Worm (Caenorhabditis elegans) whole organism, L4/young adult: ENCODE results near the gene pfk-1.1.

ENCODE experiments used
- W03F9.2 ChIP-seq: fragments of 150-350 bp; optimal IDR thresholded peaks from 2 replicates; lab custom pipeline; 2014; ENCODE audit warnings: missing biosample characterization, missing genetic modification characterization
- dao-5 ChIP-seq: sonication (generic microtip); optimal IDR thresholded peaks from 2 replicates; lab custom pipeline; 2016; ENCODE audit warnings: missing genotype, missing genetic modification characterization, moderate library complexity, missing compliant biosample characterization
- him-1 ChIP-seq: sonication (generic microtip); optimal IDR thresholded peaks from 2 replicates; lab custom pipeline; 2016; ENCODE audit warnings: missing genotype, missing genetic modification reagents, missing genetic modification characterization, missing compliant biosample characterization

DNA sequence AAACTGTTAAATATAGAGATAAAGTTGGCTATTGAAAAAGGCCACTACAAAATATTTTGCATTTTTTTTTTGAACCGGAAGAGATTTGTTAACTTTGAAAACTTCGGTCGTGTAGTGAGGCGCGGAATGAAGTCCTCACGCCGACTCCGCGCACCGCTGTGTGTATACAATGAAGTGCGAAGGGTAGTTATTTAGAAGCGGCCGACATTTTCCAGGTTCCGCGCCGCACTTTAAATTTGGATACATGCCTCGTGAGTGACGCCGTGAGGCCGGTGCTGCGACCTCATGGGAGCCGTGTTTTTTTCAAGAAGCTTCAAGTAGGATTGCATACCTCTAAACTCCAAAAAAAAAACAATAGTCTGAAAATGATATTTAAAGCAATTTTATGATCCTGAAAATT, 48.8 kb upstream of the pfk-1.1 start:
- TF ChIP-seq him-1 (tag; lab: Kevin White, UChicago) (no peak), dao-5 (no peak), W03F9.2 (tag; lab: Kevin White, UChicago) (no peak)
